Worm (Caenorhabditis elegans): ENCODE measurements around the gene puf-5.

Gene puf-5

ce11 chrII:8616155-8616554, 40.8 kb downstream of the puf-5 start:
- TF ChIP-seq him-1 (tag; optimal IDR thresholded peaks at IDR 0.05), result no peak
- no peak for TF ChIP-seq dao-5 (tag; optimal IDR thresholded peaks at IDR 0.05)
- no peak for TF ChIP-seq W03F9.2 (tag; optimal IDR thresholded peaks at IDR 0.05)

- TF ChIP-seq him-1 (tag; optimal IDR thresholded peaks at IDR 0.05), result no peak
- TF ChIP-seq W03F9.2 (tag; optimal IDR thresholded peaks at IDR 0.05), result no peak
Observed at ce11 chrII:8617516-8617915, 42.2 kb downstream of the puf-5 start, which contains the start of gene chhy-1. TSS of gene chhy-1 (minus strand) at chrII:8617616.

ce11 chrII:8621883-8622282, 46.5 kb downstream of the puf-5 start, which contains the start of gene T22C8.3:
TSS of gene T22C8.3 (minus strand) at chrII:8621983.
- no peak for TF ChIP-seq dao-5 (tag; optimal IDR thresholded peaks at IDR 0.05)
- no peak for TF ChIP-seq him-1 (tag; optimal IDR thresholded peaks at IDR 0.05)
- no peak for TF ChIP-seq W03F9.2 (tag; optimal IDR thresholded peaks at IDR 0.05)

ce11 chrII:8623396-8623795, 48.1 kb downstream of the puf-5 start, which contains the start of gene T22C8.4:
TSS of gene T22C8.4 (minus strand) at chrII:8623496.
- TF ChIP-seq W03F9.2 (tag; optimal IDR thresholded peaks at IDR 0.05) (no peak), dao-5 (tag; optimal IDR thresholded peaks at IDR 0.05) (no peak), him-1 (tag; optimal IDR thresholded peaks at IDR 0.05) (no peak)

- TF ChIP-seq him-1 (tag; optimal IDR thresholded peaks at IDR 0.05) (no peak), dao-5 (tag; optimal IDR thresholded peaks at IDR 0.05) (no peak), W03F9.2 (tag; optimal IDR thresholded peaks at IDR 0.05) (no peak)
Observed at ce11 chrII:8625163-8625562, 49.8 kb downstream of the puf-5 start, which contains the start of gene sptf-2. TSS of gene sptf-2 (plus strand) at chrII:8625459.

ce11 chrII:8626598-8626997, 51.3 kb downstream of the puf-5 start:
- no peak for TF ChIP-seq him-1 (tag; optimal IDR thresholded peaks at IDR 0.05)
- TF ChIP-seq W03F9.2 (tag; optimal IDR thresholded peaks at IDR 0.05), result no peak

All from whole organism, L4/young adult.